Fruit fly (Drosophila melanogaster) Kc167 (cell line): ENCODE data around the gene Cph.

Experiments used
- Myc ChIP-seq: fragments of >200 bp; optimal IDR thresholded peaks from 2 replicates; lab custom pipeline; 2017; ENCODE audit warnings: missing external identifiers
- Sin3A ChIP-seq: fragments of >200 bp; optimal IDR thresholded peaks from 2 replicates; lab custom pipeline; 2018; ENCODE audit warnings: missing external identifiers
- h ChIP-seq: fragments of >200 bp; optimal IDR thresholded peaks from 3 replicates; lab custom pipeline; 2018; ENCODE audit warnings: missing external identifiers
- psq ChIP-seq: fragments of >200 bp; optimal IDR thresholded peaks from 2 replicates; lab custom pipeline; 2017; ENCODE audit warnings: missing external identifiers

DNA sequence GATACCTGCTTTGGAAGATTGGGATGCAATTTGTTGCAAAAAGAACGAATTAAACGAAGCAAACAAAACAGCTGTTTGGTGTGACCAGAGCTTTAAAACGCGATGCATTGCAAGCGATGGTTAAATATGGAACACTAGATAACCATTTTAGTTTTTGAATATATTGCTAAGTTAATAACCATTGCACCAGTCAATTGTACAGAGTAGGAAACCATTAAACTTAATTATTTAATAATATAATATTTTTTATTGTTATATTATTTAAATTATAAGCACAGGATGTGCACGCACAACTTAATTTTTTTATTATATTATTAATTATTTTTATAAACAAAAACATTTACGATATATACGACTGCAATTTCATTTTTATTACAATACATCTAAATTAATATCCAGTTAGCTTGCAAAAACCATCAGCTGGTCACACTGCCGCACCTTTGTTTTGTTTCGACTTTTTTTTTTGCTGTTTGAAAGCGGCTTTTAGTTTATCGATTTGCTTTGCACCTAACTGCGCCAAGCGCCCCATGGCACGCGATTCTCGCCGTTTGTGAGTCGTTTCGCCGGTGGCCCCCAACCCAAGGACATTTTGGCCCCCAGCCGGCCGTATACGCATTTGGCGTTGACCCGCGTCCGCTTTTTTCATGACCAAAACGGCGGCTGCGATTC lies 33.0 kb upstream of the Cph start, which contains the start of the genes CG4617 and CG8300:
- TF ChIP-seq h (lab: Kevin White, UChicago), result no peak
- no peak for TF ChIP-seq psq (lab: Kevin White, UChicago)
- TF ChIP-seq Myc (lab: Kevin White, UChicago), result no peak
- no peak for TF ChIP-seq Sin3A
